Fruit fly (Drosophila melanogaster): ENCODE measurements around the gene CG9396.

- TF ChIP-seq CG11617 (GFP tag; optimal IDR thresholded peaks at IDR 0.05) (no peak), kay (GFP tag; ENCODE audit: borderline replicate concordance) (peak; percentile 19)
These were observed 41.5 kb downstream of the CG9396 start for dm6 chr3R:9529913-9530312.
